Fruit fly (Drosophila melanogaster): ENCODE results near the gene mthl10.

Gene mthl10

DNA sequence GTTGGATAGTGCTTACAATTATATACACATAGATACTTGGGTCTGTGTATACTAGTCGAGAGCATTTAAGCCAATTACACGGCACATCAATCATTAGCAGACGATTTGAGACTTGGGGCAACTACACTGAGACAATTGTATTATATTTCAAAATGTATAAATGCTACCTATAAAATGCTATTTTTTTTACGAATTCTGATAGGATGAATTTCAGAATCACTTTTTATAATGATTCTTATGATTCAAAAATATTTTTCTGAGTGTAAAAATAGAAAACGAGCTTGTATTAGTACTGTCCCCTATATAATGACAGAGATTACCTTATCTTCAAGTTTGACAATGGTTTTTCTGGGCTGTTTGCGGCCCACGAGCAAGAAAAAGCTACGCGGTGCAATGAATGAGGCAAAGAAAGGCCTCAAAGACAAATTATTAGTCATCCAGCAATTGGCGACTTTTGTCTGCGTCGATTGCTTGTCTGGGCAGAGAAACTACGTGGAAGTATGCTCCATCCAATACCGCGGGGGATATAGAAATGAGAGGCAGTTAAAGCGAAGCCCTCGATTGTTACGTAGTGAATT, 8.0 kb upstream of the mthl10 start (continued):
- no peak for TF ChIP-seq tna (GFP tag; IDR thresholded peaks at IDR 0.05; ENCODE audit: partially characterized antibody)
- 0 out of 2 replicates have a peak, but pooled peaks have one; percentile 43 for TF ChIP-seq CG8765 (GFP tag; IDR thresholded peaks at IDR 0.05)
- TF ChIP-seq psq (GFP tag; optimal IDR thresholded peaks at IDR 0.05), result peak; percentile 29
- peak; percentile 85 for TF ChIP-seq sisA (GFP tag; IDR thresholded peaks at IDR 0.05)
- TF ChIP-seq rib (GFP tag; IDR thresholded peaks at IDR 0.05), result peak; percentile 77
- TF ChIP-seq fu2 (GFP tag; optimal IDR thresholded peaks at IDR 0.05), result no peak
- TF ChIP-seq CG1832 (GFP tag; optimal IDR thresholded peaks at IDR 0.05), result no peak
- TF ChIP-seq Hr51 (GFP tag; optimal IDR thresholded peaks at IDR 0.05), result peak; percentile 34 to 80
- TF ChIP-seq Oaz (GFP tag; IDR thresholded peaks at IDR 0.05), result peak; percentile 63
- TF ChIP-seq Fer3 (tag; optimal IDR thresholded peaks at IDR 0.05), result peak; percentile 84
- no peak for TF ChIP-seq Sox100B (GFP tag; optimal IDR thresholded peaks at IDR 0.05)
- peak; percentile 47 for TF ChIP-seq CG1792 (GFP tag; optimal IDR thresholded peaks at IDR 0.05)
- TF ChIP-seq zfh1 (GFP tag; IDR thresholded peaks at IDR 0.05), result peak; percentile 70; the same call in 2 of the 3 replicates
- TF ChIP-seq CG4707 (GFP tag; optimal IDR thresholded peaks at IDR 0.05), result peak; percentile 7
- peak; percentile 73 for TF ChIP-seq grau (tag; optimal IDR thresholded peaks at IDR 0.05)
- TF ChIP-seq ci (GFP tag; IDR thresholded peaks at IDR 0.05), result peak; percentile 70; the same call in 2 of the 3 replicates
- TF ChIP-seq CG32532 (GFP tag; IDR thresholded peaks at IDR 0.05), result peak; percentile 87
- TF ChIP-seq CG8290 (GFP tag; optimal IDR thresholded peaks at IDR 0.05), result no peak
- no peak for TF ChIP-seq CG8290 (tag; optimal IDR thresholded peaks at IDR 0.05)
- peak; percentile 47 for TF ChIP-seq Ssrp (tag; optimal IDR thresholded peaks at IDR 0.05)
- TF ChIP-seq Camta (GFP tag; optimal IDR thresholded peaks at IDR 0.05), result peak; percentile 61
- peak; percentile 89 for TF ChIP-seq dmrt99B (tag; optimal IDR thresholded peaks at IDR 0.05)
- no peak for TF ChIP-seq crp (GFP tag; optimal IDR thresholded peaks at IDR 0.05)
- TF ChIP-seq peb (GFP tag; IDR thresholded peaks at IDR 0.05), result peak; percentile 67
- peak; percentile 60 for TF ChIP-seq Hsf (GFP tag; optimal IDR thresholded peaks at IDR 0.05)
- TF ChIP-seq bbx (GFP tag; IDR thresholded peaks at IDR 0.05; ENCODE audit: partially characterized antibody), result no peak
- TF ChIP-seq B-H1 (GFP tag; IDR thresholded peaks at IDR 0.05), result peak; percentile 72
- peak; percentile 86 for TF ChIP-seq dysf (GFP tag; IDR thresholded peaks at IDR 0.05)
- TF ChIP-seq CG2116 (GFP tag; optimal IDR thresholded peaks at IDR 0.05), result peak; percentile 1
- TF ChIP-seq sens (GFP tag), result peak; percentile 97

DNA sequence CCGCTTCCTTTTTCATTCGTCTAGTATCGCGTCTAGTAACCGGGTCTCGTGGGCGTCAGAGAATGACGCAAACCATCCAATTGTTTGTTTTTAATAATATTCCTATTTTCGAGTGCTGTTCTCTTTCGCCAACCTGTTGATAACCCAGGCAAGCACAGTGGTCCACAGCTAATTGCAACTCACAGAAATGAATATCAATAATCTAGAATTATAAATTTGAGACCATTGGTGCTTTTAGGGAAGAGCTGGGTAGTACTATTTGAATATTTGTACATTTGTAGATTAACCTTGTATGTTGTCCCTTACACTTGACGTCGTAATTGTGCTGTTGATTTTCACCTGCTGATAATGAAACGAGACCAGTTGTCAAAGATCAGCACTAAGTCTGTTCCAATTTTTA, 7.0 kb upstream of the mthl10 start:
- TF ChIP-seq CG1233 (GFP tag; optimal IDR thresholded peaks at IDR 0.05) (no peak), Abd-B (GFP tag; optimal IDR thresholded peaks at IDR 0.05) (no peak), Bteb2 (GFP tag; optimal IDR thresholded peaks at IDR 0.05) (no peak), CG10147 (GFP tag; optimal IDR thresholded peaks at IDR 0.05) (no peak), CG9876 (GFP tag; optimal IDR thresholded peaks at IDR 0.05) (no peak), Meics (GFP tag; optimal IDR thresholded peaks at IDR 0.05) (peak; percentile 1), cato (GFP tag; optimal IDR thresholded peaks at IDR 0.05; ENCODE audit: borderline replicate concordance) (no peak), CG14667 (GFP tag; IDR thresholded peaks at IDR 0.05) (no peak), MBD-R2 (GFP tag; IDR thresholded peaks at IDR 0.05) (0 out of 2 replicates have a peak, but pooled peaks have one; percentile 14), CG6813 (GFP tag; optimal IDR thresholded peaks at IDR 0.05) (peak; percentile 0), knrl (GFP tag; IDR thresholded peaks at IDR 0.05; ENCODE audit: partially characterized antibody) (no peak), yki (optimal IDR thresholded peaks at IDR 0.05) (no peak), CG17912 (GFP tag; optimal IDR thresholded peaks at IDR 0.05) (no peak), CG11560 (tag; IDR thresholded peaks at IDR 0.05) (no peak), CG11696 (GFP tag; IDR thresholded peaks at IDR 0.05) (no peak), Dfd (GFP tag; optimal IDR thresholded peaks at IDR 0.05) (no peak), Sox100B (GFP tag; optimal IDR thresholded peaks at IDR 0.05) (no peak), stwl (tag; optimal IDR thresholded peaks at IDR 0.05) (no peak), CG32772 (GFP tag; IDR thresholded peaks at IDR 0.05) (no peak), CG13287 (GFP tag; IDR thresholded peaks at IDR 0.05; ENCODE audit: partially characterized antibody) (no peak), row (GFP tag; IDR thresholded peaks at IDR 0.05) (peak; percentile 49; the same call in 2 of the 3 replicates), CG10979 (tag; optimal IDR thresholded peaks at IDR 0.05) (no peak), CG7839 (tag; optimal IDR thresholded peaks at IDR 0.05) (no peak)
